Fruit fly (Drosophila melanogaster): Measurements from ENCODE around the gene MED24.

MED24 gene

dm6 chr3L:8175818-8176217 lies 15.3 kb upstream of the MED24 start, which contains the start of gene RecQ4 (continued):
- TF ChIP-seq CG6175 (GFP tag; IDR thresholded peaks at IDR 0.05) = no peak
- TF ChIP-seq gt (GFP tag; IDR thresholded peaks at IDR 0.05) = no peak
- TF ChIP-seq B-H1 (GFP tag; IDR thresholded peaks at IDR 0.05) = no peak
- peak; percentile 18 for TF ChIP-seq Mad (GFP tag; optimal IDR thresholded peaks at IDR 0.05)
- TF ChIP-seq CG17568 (GFP tag; optimal IDR thresholded peaks at IDR 0.05) = no peak
- TF ChIP-seq ftz-f1 (GFP tag; optimal IDR thresholded peaks at IDR 0.05) = peak; percentile 9
- no peak for TF ChIP-seq emc (GFP tag; optimal IDR thresholded peaks at IDR 0.05)
- no peak for TF ChIP-seq CG30020 (tag; optimal IDR thresholded peaks at IDR 0.05)
- TF ChIP-seq CG14710 (tag; optimal IDR thresholded peaks at IDR 0.05) = peak; percentile 32
- TF ChIP-seq phol (tag; optimal IDR thresholded peaks at IDR 0.05) = peak; percentile 22
- TF ChIP-seq zfh2 (GFP tag; optimal IDR thresholded peaks at IDR 0.05) = peak; percentile 10
- peak; percentile 47 for TF ChIP-seq cg (GFP tag; optimal IDR thresholded peaks at IDR 0.05)
- peak; percentile 46 for TF ChIP-seq Myb (GFP tag; optimal IDR thresholded peaks at IDR 0.05)
- TF ChIP-seq CG8089 (GFP tag; optimal IDR thresholded peaks at IDR 0.05) = no peak
- no peak for TF ChIP-seq CG6765 (GFP tag; optimal IDR thresholded peaks at IDR 0.05)
- peak; percentile 58 for TF ChIP-seq CG16813 (GFP tag; IDR thresholded peaks at IDR 0.05; ENCODE audit: partially characterized antibody)
- TF ChIP-seq vvl (GFP tag; IDR thresholded peaks at IDR 0.05) = peak; percentile 19; the same call in 1 of the 2 replicates
- peak; percentile 77 for TF ChIP-seq sens (GFP tag)
- peak; percentile 13 for TF ChIP-seq ac (GFP tag; optimal IDR thresholded peaks at IDR 0.05)
- no peak for TF ChIP-seq CG10462 (GFP tag; optimal IDR thresholded peaks at IDR 0.05)
- TF ChIP-seq Meics (GFP tag; optimal IDR thresholded peaks at IDR 0.05) = no peak
- TF ChIP-seq Xrp1 (GFP tag; IDR thresholded peaks at IDR 0.05) = 0 out of 2 replicates have a peak, but pooled peaks have one; percentile 15
- no peak for TF ChIP-seq Atf-2 (GFP tag; optimal IDR thresholded peaks at IDR 0.05)
- no peak for TF ChIP-seq pita (GFP tag; optimal IDR thresholded peaks at IDR 0.05)
- TF ChIP-seq CG3847 (GFP tag; IDR thresholded peaks at IDR 0.05) = peak; percentile 87
- TF ChIP-seq HmgZ (tag; optimal IDR thresholded peaks at IDR 0.05) = peak; percentile 40
- TF ChIP-seq ems (GFP tag; optimal IDR thresholded peaks at IDR 0.05) = peak; percentile 17
- no peak for TF ChIP-seq CG11247 (GFP tag; IDR thresholded peaks at IDR 0.05)
- TF ChIP-seq amos (GFP tag; IDR thresholded peaks at IDR 0.05; ENCODE audit: partially characterized antibody) = peak; percentile 54
- TF ChIP-seq Sox102F (GFP tag; optimal IDR thresholded peaks at IDR 0.05) = no peak
- no peak for TF ChIP-seq zen (tag; optimal IDR thresholded peaks at IDR 0.05)
- TF ChIP-seq CG13287 (GFP tag; IDR thresholded peaks at IDR 0.05; ENCODE audit: partially characterized antibody) = peak; percentile 51; the same call in 1 of the 2 replicates
- TF ChIP-seq CG6654 (GFP tag; optimal IDR thresholded peaks at IDR 0.05) = no peak
- TF ChIP-seq CG17912 (GFP tag; optimal IDR thresholded peaks at IDR 0.05) = no peak
- TF ChIP-seq Hr51 (GFP tag; optimal IDR thresholded peaks at IDR 0.05) = no peak
- TF ChIP-seq Elba2 (GFP tag; optimal IDR thresholded peaks at IDR 0.05) = peak; percentile 14
- TF ChIP-seq CoRest (tag; optimal IDR thresholded peaks at IDR 0.05) = peak; percentile 35
- peak; percentile 26; the same call in 1 of the 3 replicates for TF ChIP-seq knrl (GFP tag; IDR thresholded peaks at IDR 0.05; ENCODE audit: partially characterized antibody)
- peak; percentile 19 to 80 for TF ChIP-seq crp (GFP tag; optimal IDR thresholded peaks at IDR 0.05)
- TF ChIP-seq Ets97D (GFP tag; optimal IDR thresholded peaks at IDR 0.05) = peak; percentile 70
- 0 out of 2 replicates have a peak, but pooled peaks have one; percentile 29 for TF ChIP-seq unc-4 (GFP tag; IDR thresholded peaks at IDR 0.05; ENCODE audit: partially characterized antibody)
- no peak for TF ChIP-seq CG10366 (GFP tag; IDR thresholded peaks at IDR 0.05)
- 0 out of 2 replicates have a peak, but pooled peaks have one; percentile 24 for TF ChIP-seq CG9932 (GFP tag; IDR thresholded peaks at IDR 0.05)
- TF ChIP-seq jing (GFP tag; optimal IDR thresholded peaks at IDR 0.05) = no peak
- TF ChIP-seq inv (GFP tag; IDR thresholded peaks at IDR 0.05; ENCODE audit: partially characterized antibody) = peak; percentile 29; the same call in 1 of the 2 replicates
- no peak for TF ChIP-seq stc (GFP tag; IDR thresholded peaks at IDR 0.05)
- no peak for TF ChIP-seq ttk (GFP tag; IDR thresholded peaks at IDR 0.05)
- TF ChIP-seq CG9609 (GFP tag; optimal IDR thresholded peaks at IDR 0.05) = no peak
- peak; percentile 40 for TF ChIP-seq CG2116 (GFP tag; optimal IDR thresholded peaks at IDR 0.05)
- TF ChIP-seq E2f2 (GFP tag; IDR thresholded peaks at IDR 0.05) = peak; percentile 97

All from whole organism, embryonic.